Worm (Caenorhabditis elegans): ENCODE data around the gene dhhc-9.

Gene dhhc-9

ce11 chrX:2359797-2360196 lies 42.0 kb downstream of the dhhc-9 start, which contains the start of gene lgc-40:
Gene lgc-40, plus strand, starts transcription at chrX:2360097.
- TF ChIP-seq unc-62 (GFP tag; optimal IDR thresholded peaks at IDR 0.05 in 1 of 2) (peak in 1 of 2 experiments; percentile 9), unc-62 (tag; optimal IDR thresholded peaks at IDR 0.05) (no peak), madf-9 (GFP tag; conservative IDR thresholded peaks at IDR 0.05) (no peak)

ce11 chrX:2352929-2353328 lies 48.9 kb downstream of the dhhc-9 start:
- TF ChIP-seq ceh-20 (GFP tag; IDR thresholded peaks at IDR 0.05) (no peak), php-3 (GFP tag; IDR thresholded peaks at IDR 0.05) (0 out of 2 replicates have a peak, but pooled peaks have one; percentile 9)
